Worm (Caenorhabditis elegans) whole organism, L4 larva: ENCODE measurements around the gene clc-1.
A peak's percentile ranks its signal among the peaks of the same experiment; 100 is the strongest.

Experiments used
- F37D6.2 ChIP-seq: sonication (generic microtip); optimal IDR thresholded peaks from 2 replicates; lab custom pipeline; 2016; ENCODE audit warnings: mild to moderate bottlenecking, missing genetic modification characterization, missing compliant biosample characterization
- R02D3.7 ChIP-seq: fragments of 150-350 bp; sonication (generic microtip); optimal IDR thresholded peaks from 3 replicates; lab custom pipeline; 2014; ENCODE audit warnings: missing biosample characterization, missing genetic modification characterization
- T20F7.1 ChIP-seq: fragments of 200-800 bp; sonication (Bioruptor generic); optimal IDR thresholded peaks from 2 replicates; lab custom pipeline; 2018; ENCODE audit warnings: mild to moderate bottlenecking, missing genetic modification characterization, missing compliant biosample characterization
- Y48G9A.11 ChIP-seq: fragments of 200-800 bp; sonication (Bioruptor generic); IDR thresholded peaks from 2 replicates; pipeline ENCODE4 v1.3.6; 2022; ENCODE audit warnings: missing genetic modification reagents, missing genetic modification characterization, missing compliant biosample characterization
- Y75B8A.6 ChIP-seq: fragments of 200-800 bp; sonication (Bioruptor generic); IDR thresholded peaks from 2 replicates; pipeline ENCODE4 v1.3.6; 2022; ENCODE audit warnings: missing genetic modification reagents, missing genetic modification characterization, missing compliant biosample characterization
- aly-2 ChIP-seq: sonication (generic microtip); optimal IDR thresholded peaks from 2 replicates; lab custom pipeline; 2018; ENCODE audit warnings: missing biosample characterization, missing genetic modification characterization
- ces-1 ChIP-seq: fragments of 150-350 bp; sonication (generic microtip); optimal IDR thresholded peaks from 4 replicates; lab custom pipeline; 2014; ENCODE audit warnings: missing biosample characterization, missing genetic modification reagents, missing genetic modification characterization
- daf-16 ChIP-seq, 3 experiments: sonication (generic microtip); optimal IDR thresholded peaks; 2 replicates each; lab custom pipeline; 2016 to 2017; ENCODE audit warnings: missing genetic modification characterization in 3 of 3, missing genetic modification reagents in 3 of 3, mild to moderate bottlenecking in 2 of 3, missing compliant biosample characterization in 2 of 3, missing biosample characterization in 1 of 3, moderate library complexity in 1 of 3
- daf-19 ChIP-seq: fragments of 200-800 bp; sonication (Bioruptor generic); conservative IDR thresholded peaks from 2 replicates; pipeline ENCODE4 v1.3.6; 2022; ENCODE audit warnings: missing genetic modification characterization, missing compliant biosample characterization
- dmd-9 ChIP-seq: fragments of 200-800 bp; sonication (Bioruptor generic); IDR thresholded peaks from 2 replicates; pipeline ENCODE4 v1.3.6; 2022; ENCODE audit warnings: missing genetic modification reagents, missing genetic modification characterization, missing compliant biosample characterization
- dpl-1 ChIP-seq: fragments of 150-350 bp; optimal IDR thresholded peaks from 2 replicates; lab custom pipeline; 2014; ENCODE audit warnings: missing biosample characterization, missing genetic modification reagents, missing genetic modification characterization
- dve-1 ChIP-seq: sonication (generic microtip); optimal IDR thresholded peaks from 2 replicates; lab custom pipeline; 2017; ENCODE audit warnings: antibody characterized with exemption, mild to moderate bottlenecking, missing genetic modification characterization, missing compliant biosample characterization; ENCODE audit not compliant: insufficient read depth
- egl-43 ChIP-seq: fragments of 200-800 bp; sonication (Bioruptor generic); IDR thresholded peaks from 2 replicates; pipeline ENCODE4 v1.3.6; 2022; ENCODE audit warnings: missing genetic modification reagents, missing genetic modification characterization, missing compliant biosample characterization
- fkh-10 ChIP-seq: fragments of 150-350 bp; optimal IDR thresholded peaks from 2 replicates; lab custom pipeline; 2014; ENCODE audit warnings: missing biosample characterization, missing genetic modification reagents, missing genetic modification characterization
- fos-1 ChIP-seq: fragments of 150-350 bp; optimal IDR thresholded peaks from 2 replicates; lab custom pipeline; 2014; ENCODE audit warnings: missing biosample characterization, missing genetic modification characterization
- hlh-11 ChIP-seq: fragments of 200-800 bp; sonication (Bioruptor generic); optimal IDR thresholded peaks from 2 replicates; lab custom pipeline; 2018; ENCODE audit warnings: mild to moderate bottlenecking, missing genetic modification characterization, missing compliant biosample characterization
- hmg-1.1 ChIP-seq: fragments of 200-800 bp; sonication (Bioruptor generic); IDR thresholded peaks from 2 replicates; pipeline ENCODE4 v1.3.6; 2022; ENCODE audit warnings: missing genetic modification reagents, missing genetic modification characterization, missing compliant biosample characterization
- jun-1 ChIP-seq: fragments of 150-350 bp; optimal IDR thresholded peaks from 2 replicates; lab custom pipeline; 2014; ENCODE audit warnings: missing biosample characterization, missing genetic modification reagents, missing genetic modification characterization
- lim-7 ChIP-seq: fragments of 200-800 bp; sonication (Bioruptor generic); IDR thresholded peaks from 2 replicates; pipeline ENCODE4 v1.3.6; 2022; ENCODE audit warnings: missing genetic modification characterization, missing compliant biosample characterization
- lin-13 ChIP-seq: fragments of 150-350 bp; optimal IDR thresholded peaks from 2 replicates; lab custom pipeline; 2014; ENCODE audit warnings: missing biosample characterization, missing genetic modification reagents, missing genetic modification characterization
- lin-15B ChIP-seq: fragments of 150-350 bp; sonication (generic microtip); optimal IDR thresholded peaks from 3 replicates; lab custom pipeline; 2014; ENCODE audit warnings: missing biosample characterization, missing genetic modification characterization
- lir-3 ChIP-seq: sonication (generic microtip); optimal IDR thresholded peaks from 2 replicates; lab custom pipeline; 2016; ENCODE audit warnings: mild to moderate bottlenecking, missing genetic modification characterization, missing compliant biosample characterization
- lsy-2 ChIP-seq, 2 experiments: fragments of 150-350 bp in 1 of 2; sonication (generic microtip) in 1 of 2; optimal IDR thresholded peaks; 2 replicates each; lab custom pipeline; 2014 to 2017; ENCODE audit warnings: missing biosample characterization in 2 of 2, missing genetic modification characterization in 2 of 2
- madf-5 ChIP-seq, 2 experiments: fragments of 200-800 bp; sonication (Bioruptor generic); IDR thresholded peaks; 2 replicates each; pipeline ENCODE4 v1.3.6; 2022; ENCODE audit warnings: missing compliant biosample characterization in 2 of 2, missing genetic modification characterization in 2 of 2
- madf-9 ChIP-seq: fragments of 200-800 bp; sonication (Bioruptor generic); conservative IDR thresholded peaks from 2 replicates; pipeline ENCODE4 v1.3.6; 2022; ENCODE audit warnings: missing genetic modification reagents, missing genetic modification characterization, missing compliant biosample characterization
- mdt-29 ChIP-seq: fragments of 200-800 bp; sonication (Bioruptor generic); IDR thresholded peaks from 2 replicates; pipeline ENCODE4 v1.3.6; 2022; ENCODE audit warnings: missing genetic modification reagents, missing genetic modification characterization, missing compliant biosample characterization
- mep-1 ChIP-seq: fragments of 150-350 bp; sonication (generic microtip); optimal IDR thresholded peaks from 3 replicates; lab custom pipeline; 2014; ENCODE audit warnings: missing biosample characterization, missing genetic modification characterization
- mes-2 ChIP-seq: sonication (generic microtip); optimal IDR thresholded peaks from 2 replicates; lab custom pipeline; 2016; ENCODE audit warnings: missing genotype, mild to moderate bottlenecking, missing genetic modification characterization, missing compliant biosample characterization; ENCODE audit not compliant: poor library complexity, severe bottlenecking
- nhr-10 ChIP-seq: fragments of 150-350 bp; optimal IDR thresholded peaks from 2 replicates; lab custom pipeline; 2014; ENCODE audit warnings: missing biosample characterization, missing genetic modification characterization
- nhr-102 ChIP-seq: sonication (generic microtip); optimal IDR thresholded peaks from 2 replicates; lab custom pipeline; 2016; ENCODE audit warnings: mild to moderate bottlenecking, missing genetic modification characterization, moderate library complexity, missing compliant biosample characterization
- nhr-28 ChIP-seq: fragments of 150-350 bp; optimal IDR thresholded peaks from 2 replicates; lab custom pipeline; 2014; ENCODE audit warnings: missing biosample characterization, missing genetic modification characterization
- nhr-42 ChIP-seq: fragments of 200-800 bp; sonication (Bioruptor generic); IDR thresholded peaks from 2 replicates; pipeline ENCODE4 v1.3.6; 2022; ENCODE audit warnings: missing genetic modification characterization, missing compliant biosample characterization
- nhr-48 ChIP-seq: sonication (generic microtip); optimal IDR thresholded peaks from 2 replicates; lab custom pipeline; 2016; ENCODE audit warnings: mild to moderate bottlenecking, missing genetic modification characterization, missing compliant biosample characterization
- nhr-6 ChIP-seq: fragments of 150-350 bp; optimal IDR thresholded peaks from 2 replicates; lab custom pipeline; 2014; ENCODE audit warnings: missing biosample characterization, missing genetic modification characterization
- nhr-77 ChIP-seq: fragments of 150-350 bp; optimal IDR thresholded peaks from 2 replicates; lab custom pipeline; 2014; ENCODE audit warnings: missing biosample characterization, missing genetic modification characterization
- php-3 ChIP-seq: fragments of 200-800 bp; sonication (Bioruptor generic); IDR thresholded peaks from 2 replicates; pipeline ENCODE4 v1.3.6; 2022; ENCODE audit warnings: missing genetic modification reagents, missing genetic modification characterization, missing compliant biosample characterization
- rbr-2 ChIP-seq: sonication (generic microtip); optimal IDR thresholded peaks from 2 replicates; lab custom pipeline; 2016; ENCODE audit warnings: missing genotype, missing genetic modification characterization, missing compliant biosample characterization
- snpc-4 ChIP-seq: fragments of 150-350 bp; optimal IDR thresholded peaks from 2 replicates; lab custom pipeline; 2014; ENCODE audit warnings: missing biosample characterization, missing genetic modification characterization
- tag-97 ChIP-seq: fragments of 200-800 bp; sonication (Bioruptor generic); IDR thresholded peaks from 2 replicates; pipeline ENCODE4 v1.3.6; 2022; ENCODE audit warnings: missing genetic modification characterization, missing compliant biosample characterization
- tra-1 ChIP-seq: fragments of 200-800 bp; sonication (Bioruptor generic); IDR thresholded peaks from 2 replicates; pipeline ENCODE4 v1.3.6; 2022; ENCODE audit warnings: missing genetic modification reagents, missing genetic modification characterization, missing compliant biosample characterization
- unc-39 ChIP-seq: sonication (generic microtip); optimal IDR thresholded peaks from 2 replicates; lab custom pipeline; 2017; ENCODE audit warnings: missing biosample characterization, missing genetic modification characterization
- unc-62 ChIP-seq, 3 experiments: fragments of 150-350 bp in 1 of 3; sonication (generic microtip); optimal IDR thresholded peaks in 2 of 3; peaks in 1 of 3; 1 replicate in 1 of 3; 2 replicates in 2 of 3; lab custom pipeline; 2014 to 2017; ENCODE audit warnings: missing biosample characterization in 3 of 3, missing genetic modification characterization in 3 of 3, missing genetic modification reagents in 3 of 3, missing genotype in 1 of 3
- zfp-2 ChIP-seq: sonication (generic microtip); optimal IDR thresholded peaks from 2 replicates; lab custom pipeline; 2016; ENCODE audit warnings: mild to moderate bottlenecking, missing genetic modification characterization, missing compliant biosample characterization
- zfp-3 ChIP-seq: fragments of 200-800 bp; sonication (Bioruptor generic); conservative IDR thresholded peaks from 2 replicates; pipeline ENCODE4 v1.3.6; 2022; ENCODE audit warnings: missing genetic modification reagents, missing genetic modification characterization, missing compliant biosample characterization

Gene clc-1

DNA sequence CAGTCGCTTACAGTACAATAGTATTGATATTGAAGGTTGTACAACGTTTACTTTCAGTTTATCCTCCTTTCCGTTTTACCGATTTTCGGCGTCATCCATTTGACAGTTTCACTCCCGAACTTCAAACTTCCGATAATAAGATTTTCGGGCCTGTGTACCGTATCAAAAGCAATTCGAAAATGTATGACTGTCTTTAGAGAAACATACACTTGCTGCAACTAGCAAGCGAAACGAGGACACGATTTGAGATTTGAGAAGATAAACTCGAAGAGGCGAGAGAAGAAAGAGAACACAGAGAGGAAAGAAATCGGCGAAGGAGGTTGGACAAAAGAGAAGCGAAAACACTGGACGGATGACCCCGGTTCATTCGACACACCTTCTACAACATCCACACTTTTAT is 14.7 kb downstream of the clc-1 start, which contains the start of gene lpr-5:
Gene lpr-5 (plus strand): TSS at position 220 of the 400 bp plus-strand sequence.
- no peak for TF ChIP-seq mep-1 (tag; lab: Kevin White, UChicago)

DNA sequence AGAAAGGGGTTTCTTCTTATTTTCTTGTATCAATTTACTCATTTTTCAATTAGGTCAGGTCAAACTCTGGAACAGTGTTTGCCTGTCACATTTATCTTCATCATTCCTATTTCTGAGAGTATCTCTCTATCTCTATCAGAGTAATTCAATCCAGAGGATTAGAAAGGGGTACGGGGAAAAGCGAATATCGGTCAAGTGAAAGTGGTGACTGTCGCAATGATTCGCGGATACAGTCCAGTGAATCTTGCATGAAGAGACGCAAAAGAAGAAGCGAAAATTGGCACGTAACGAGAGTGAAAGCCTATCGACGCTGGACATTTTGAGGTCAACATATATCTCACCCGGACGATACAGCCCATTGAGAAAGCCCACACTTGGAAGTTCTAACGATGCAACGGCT is 17.6 kb downstream of the clc-1 start, which contains the start of gene lpr-4:
Gene lpr-4 (plus strand): TSS at position 328 of the 400 bp plus-strand sequence.
- TF ChIP-seq unc-62 (GFP tag; optimal IDR thresholded peaks at IDR 0.05 in 1 of 2; lab: Kevin White, UChicago) = peak in 1 of 2 experiments; percentile 91
- no peak for TF ChIP-seq unc-62 (tag; optimal IDR thresholded peaks at IDR 0.05; lab: Kevin White, UChicago)
- TF ChIP-seq hlh-11 (tag; lab: Kevin White, UChicago) = peak; percentile 52
- peak; percentile 34; the same call in 1 of the 2 replicates for TF ChIP-seq egl-43
- no peak for TF ChIP-seq mdt-29 (GFP tag; lab: Robert Waterston, UW)
- TF ChIP-seq lin-13 (GFP tag; lab: Kevin White, UChicago) = no peak
- TF ChIP-seq nhr-28 (tag; lab: Kevin White, UChicago) = peak; percentile 19

DNA sequence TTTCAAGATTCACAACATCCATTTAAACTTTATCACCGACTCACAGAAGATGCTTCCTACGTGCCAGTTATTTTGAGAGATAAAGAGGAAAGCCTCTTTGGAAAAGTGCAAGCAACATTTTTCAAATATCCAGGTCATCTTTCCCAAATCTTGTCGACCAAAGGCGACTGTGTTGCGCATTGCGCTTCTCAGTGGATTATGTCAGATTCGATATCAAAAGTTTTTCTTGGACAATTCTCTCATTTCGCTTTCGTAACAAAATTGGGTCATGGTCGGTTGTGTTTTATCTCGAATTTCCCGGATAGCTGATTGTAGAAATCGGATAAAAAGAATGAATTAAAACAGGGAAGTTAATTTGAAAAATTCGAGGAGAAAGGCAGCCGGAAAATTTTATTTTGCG is 20.0 kb downstream of the clc-1 start:
- TF ChIP-seq lin-13 (GFP tag; lab: Kevin White, UChicago) = no peak
- no peak for TF ChIP-seq unc-39 (tag; lab: Kevin White, UChicago)
- TF ChIP-seq daf-16 (GFP tag; optimal IDR thresholded peaks at IDR 0.05; lab: Kevin White, UChicago) = no peak
- TF ChIP-seq daf-16 (tag; optimal IDR thresholded peaks at IDR 0.05; lab: Kevin White, UChicago) = no peak
- TF ChIP-seq jun-1 (tag; lab: Kevin White, UChicago) = no peak
- no peak for TF ChIP-seq nhr-42
- TF ChIP-seq daf-19 (GFP tag; lab: Robert Waterston, UW) = no peak
- TF ChIP-seq, all 104 proteins: peak for 0

DNA sequence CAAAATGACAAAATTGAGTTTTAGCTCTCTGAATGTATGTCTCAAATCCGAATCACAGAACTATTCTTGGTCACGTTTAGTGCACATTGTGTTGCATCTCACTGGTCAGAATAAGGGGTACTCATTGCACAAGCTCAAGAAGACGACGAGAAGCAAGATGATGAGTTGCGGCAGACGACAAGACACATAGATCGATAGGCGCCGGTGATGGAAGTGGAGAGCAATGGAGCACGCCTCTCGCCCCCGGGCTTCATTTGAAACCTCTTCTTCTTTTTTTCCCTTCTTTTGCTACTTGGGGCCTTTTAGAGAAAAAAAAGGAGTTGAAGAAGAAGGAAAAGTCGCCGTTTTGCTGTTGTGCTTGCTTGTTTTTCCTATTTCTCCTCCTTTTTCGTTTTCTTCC is 21.1 kb downstream of the clc-1 start, which contains the start of gene apt-9:
Gene apt-9 (plus strand): TSS at position 194 of the 400 bp plus-strand sequence.
- TF ChIP-seq lsy-2 (tag; optimal IDR thresholded peaks at IDR 0.05; lab: Kevin White, UChicago) = peak in 1 of 2 experiments; percentile 50
- no peak for TF ChIP-seq lin-15B
- no peak for TF ChIP-seq fos-1 (tag; lab: Kevin White, UChicago)
- no peak for TF ChIP-seq nhr-48
- TF ChIP-seq mes-2 (tag; lab: Kevin White, UChicago) = no peak
- peak in 1 of 2 experiments; percentile 92 for TF ChIP-seq unc-62 (GFP tag; optimal IDR thresholded peaks at IDR 0.05 in 1 of 2; lab: Kevin White, UChicago)
- TF ChIP-seq unc-62 (tag; optimal IDR thresholded peaks at IDR 0.05; lab: Kevin White, UChicago) = no peak
- no peak for TF ChIP-seq dve-1 (tag; lab: Kevin White, UChicago)
- no peak for TF ChIP-seq nhr-102 (tag; lab: Kevin White, UChicago)
- no peak for TF ChIP-seq aly-2 (tag; lab: Kevin White, UChicago)
- TF ChIP-seq nhr-10 = no peak
- no peak for TF ChIP-seq nhr-6 (tag; lab: Kevin White, UChicago)
- TF ChIP-seq lim-7 (GFP tag; lab: Robert Waterston, UW) = no peak
- TF ChIP-seq dpl-1 (GFP tag; lab: Kevin White, UChicago) = no peak
- TF ChIP-seq mep-1 (tag; lab: Kevin White, UChicago) = peak; percentile 47
- TF ChIP-seq nhr-77 (tag; lab: Kevin White, UChicago) = no peak
- TF ChIP-seq F37D6.2 (tag; lab: Kevin White, UChicago) = no peak
- TF ChIP-seq tra-1 = no peak
- no peak for TF ChIP-seq madf-5 (GFP tag; IDR thresholded peaks at IDR 0.05; lab: Robert Waterston, UW)
- no peak for TF ChIP-seq ces-1
- no peak for TF ChIP-seq unc-39 (tag; lab: Kevin White, UChicago)
- no peak for TF ChIP-seq snpc-4 (tag; lab: Kevin White, UChicago)
- TF ChIP-seq hmg-1.1 (GFP tag; lab: Robert Waterston, UW) = peak; percentile 64; the same call in 1 of the 2 replicates
- no peak for TF ChIP-seq zfp-3 (GFP tag; lab: Robert Waterston, UW)
- peak; percentile 54 for TF ChIP-seq rbr-2 (tag; lab: Kevin White, UChicago)
- no peak for TF ChIP-seq madf-9 (GFP tag; lab: Robert Waterston, UW)
- no peak for TF ChIP-seq php-3 (GFP tag; lab: Robert Waterston, UW)
- TF ChIP-seq Y48G9A.11 (GFP tag; lab: Robert Waterston, UW) = no peak
- no peak for TF ChIP-seq zfp-2 (tag; lab: Kevin White, UChicago)
- TF ChIP-seq dmd-9 (GFP tag; lab: Robert Waterston, UW) = no peak
- no peak for TF ChIP-seq daf-19 (GFP tag; lab: Robert Waterston, UW)
- TF ChIP-seq T20F7.1 (GFP tag; lab: Kevin White, UChicago) = no peak
- no peak for TF ChIP-seq lir-3 (tag; lab: Kevin White, UChicago)
- no peak for TF ChIP-seq R02D3.7 (tag; lab: Kevin White, UChicago)
- TF ChIP-seq Y75B8A.6 (GFP tag; lab: Robert Waterston, UW) = no peak
- TF ChIP-seq tag-97 (GFP tag; lab: Robert Waterston, UW) = no peak
- TF ChIP-seq mdt-29 (GFP tag; lab: Robert Waterston, UW) = no peak
- peak; percentile 58 for TF ChIP-seq fkh-10 (GFP tag; lab: Kevin White, UChicago)
